Fruit fly (Drosophila melanogaster) whole organism, prepupa: ENCODE data around the gene DnaJ-1.

Experiments
- Blimp-1 ChIP-seq: fragments of 200-800 bp; sonication (Bioruptor generic); optimal IDR thresholded peaks from 3 replicates; lab custom pipeline; 2017; ENCODE audit warnings: missing biosample characterization, missing genetic modification characterization, mild to moderate bottlenecking, moderate library complexity, missing genetic modification reagents
- CG10631 ChIP-seq: fragments of 200-800 bp; sonication (Bioruptor generic); optimal IDR thresholded peaks from 2 replicates; lab custom pipeline; 2016; ENCODE audit warnings: missing biosample characterization, missing genetic modification characterization
- CG10669 ChIP-seq: fragments of 200-800 bp; sonication (Bioruptor generic); optimal IDR thresholded peaks from 3 replicates; lab custom pipeline; 2018; ENCODE audit warnings: missing biosample characterization, mild to moderate bottlenecking, missing genetic modification characterization, moderate library complexity
- CG11902 ChIP-seq: fragments of 200-800 bp; sonication (Bioruptor generic); optimal IDR thresholded peaks from 3 replicates; lab custom pipeline; 2016; ENCODE audit warnings: missing biosample characterization, missing genetic modification characterization
- CG15336 ChIP-seq: fragments of 200-800 bp; sonication (Bioruptor generic); IDR thresholded peaks from 2 replicates; pipeline ENCODE4 v1.3.6; 2022; ENCODE audit warnings: missing biosample characterization, missing genetic modification characterization
- CG31627 ChIP-seq: fragments of 200-800 bp; sonication (Bioruptor generic); optimal IDR thresholded peaks from 3 replicates; lab custom pipeline; 2016; ENCODE audit warnings: missing biosample characterization, missing genetic modification characterization
- CG32006 ChIP-seq: fragments of 200-800 bp; sonication (Bioruptor generic); optimal IDR thresholded peaks from 3 replicates; lab custom pipeline; 2017; ENCODE audit warnings: missing biosample characterization, mild to moderate bottlenecking, missing genetic modification characterization
- CG3919 ChIP-seq: fragments of 200-800 bp; sonication (Bioruptor generic); optimal IDR thresholded peaks from 3 replicates; lab custom pipeline; 2016; ENCODE audit warnings: missing biosample characterization, missing genetic modification characterization
- CG4318 ChIP-seq: fragments of 200-800 bp; sonication (Bioruptor generic); optimal IDR thresholded peaks from 3 replicates; lab custom pipeline; 2017; ENCODE audit warnings: missing biosample characterization, mild to moderate bottlenecking, missing genetic modification characterization
- CG6792 ChIP-seq: fragments of 200-800 bp; sonication (Bioruptor generic); optimal IDR thresholded peaks from 3 replicates; lab custom pipeline; 2016; ENCODE audit warnings: missing biosample characterization, missing genetic modification characterization
- CG6808 ChIP-seq: fragments of 200-800 bp; sonication (Bioruptor generic); optimal IDR thresholded peaks from 3 replicates; lab custom pipeline; 2017; ENCODE audit warnings: missing biosample characterization, missing genetic modification characterization, mild to moderate bottlenecking, moderate library complexity, missing genetic modification reagents
- CG7368 ChIP-seq: fragments of 200-800 bp; sonication (Bioruptor generic); optimal IDR thresholded peaks from 3 replicates; lab custom pipeline; 2016; ENCODE audit warnings: missing biosample characterization, missing genetic modification characterization
- CG8119 ChIP-seq: fragments of 200-800 bp; sonication (Bioruptor generic); IDR thresholded peaks from 3 replicates; pipeline ENCODE4 v1.3.6; 2022; ENCODE audit warnings: missing biosample characterization, missing genetic modification characterization
- CG8632 ChIP-seq: fragments of 200-800 bp; sonication (Bioruptor generic); optimal IDR thresholded peaks from 3 replicates; lab custom pipeline; 2016; ENCODE audit warnings: missing biosample characterization, missing genetic modification characterization
- CG9139 ChIP-seq: fragments of 200-800 bp; sonication (Bioruptor generic); optimal IDR thresholded peaks from 3 replicates; lab custom pipeline; 2017; ENCODE audit warnings: missing biosample characterization, mild to moderate bottlenecking, missing genetic modification characterization
- Eip75B ChIP-seq: fragments of 200-800 bp; sonication (Bioruptor generic); optimal IDR thresholded peaks from 3 replicates; lab custom pipeline; 2016; ENCODE audit warnings: missing biosample characterization, missing genetic modification characterization
- Eip78C ChIP-seq: fragments of 200-800 bp; sonication (Bioruptor generic); peaks from one replicate; lab custom pipeline; 2016; ENCODE audit warnings: missing biosample characterization, missing genetic modification characterization
- Eip93F ChIP-seq: fragments of 200-800 bp; sonication (Bioruptor generic); optimal IDR thresholded peaks from 2 replicates; lab custom pipeline; 2016; ENCODE audit warnings: missing biosample characterization, mild to moderate bottlenecking, missing genetic modification characterization
- Ets21C ChIP-seq: fragments of 200-800 bp; sonication (Bioruptor generic); optimal IDR thresholded peaks from 3 replicates; lab custom pipeline; 2016; ENCODE audit warnings: missing biosample characterization, missing genetic modification characterization
- Ets96B ChIP-seq: fragments of 200-800 bp; optimal IDR thresholded peaks from 2 replicates; lab custom pipeline; 2019; ENCODE audit warnings: missing biosample characterization, mild to moderate bottlenecking, missing genetic modification characterization, moderate library complexity
- Hr38 ChIP-seq: sonication (Bioruptor generic); optimal IDR thresholded peaks from 2 replicates; lab custom pipeline; 2016; ENCODE audit warnings: missing biosample characterization, missing genetic modification characterization
- Hr39 ChIP-seq: fragments of 200-800 bp; sonication (Bioruptor generic); optimal IDR thresholded peaks from 2 replicates; lab custom pipeline; 2016; ENCODE audit warnings: missing biosample characterization, missing genetic modification characterization
- Met ChIP-seq: fragments of 200-800 bp; sonication (Bioruptor generic); optimal IDR thresholded peaks from 3 replicates; lab custom pipeline; 2016; ENCODE audit warnings: missing biosample characterization, missing genetic modification characterization
- Smox ChIP-seq: fragments of 200-800 bp; sonication (Bioruptor generic); optimal IDR thresholded peaks from 3 replicates; lab custom pipeline; 2016; ENCODE audit warnings: missing biosample characterization, missing genetic modification characterization
- Sox102F ChIP-seq: fragments of 200-800 bp; sonication (Bioruptor generic); optimal IDR thresholded peaks from 2 replicates; lab custom pipeline; 2016; ENCODE audit warnings: missing biosample characterization, mild to moderate bottlenecking, missing genetic modification characterization
- Sox14 ChIP-seq: fragments of 200-800 bp; sonication (Bioruptor generic); optimal IDR thresholded peaks from 3 replicates; lab custom pipeline; 2016; ENCODE audit warnings: missing biosample characterization, missing genetic modification characterization
- Sox15 ChIP-seq: fragments of 200-800 bp; sonication (Bioruptor generic); optimal IDR thresholded peaks from 3 replicates; lab custom pipeline; 2016; ENCODE audit warnings: missing biosample characterization, missing genetic modification characterization
- achi ChIP-seq: fragments of 200-800 bp; sonication (Bioruptor generic); optimal IDR thresholded peaks from 3 replicates; lab custom pipeline; 2016; ENCODE audit warnings: missing biosample characterization, missing genetic modification characterization
- cyc ChIP-seq: fragments of 200-800 bp; sonication (Bioruptor generic); optimal IDR thresholded peaks from 3 replicates; lab custom pipeline; 2016; ENCODE audit warnings: missing biosample characterization, missing genetic modification characterization
- dac ChIP-seq: fragments of 200-800 bp; sonication (Bioruptor generic); optimal IDR thresholded peaks from 2 replicates; lab custom pipeline; 2017; ENCODE audit warnings: missing biosample characterization, mild to moderate bottlenecking, missing genetic modification characterization
- eg ChIP-seq: fragments of 200-800 bp; sonication (Bioruptor generic); IDR thresholded peaks from 3 replicates; pipeline ENCODE4 v1.3.6; 2022; ENCODE audit warnings: missing biosample characterization, missing genetic modification characterization
- esn ChIP-seq: fragments of 200-800 bp; sonication (Bioruptor generic); optimal IDR thresholded peaks from 2 replicates; lab custom pipeline; 2016; ENCODE audit warnings: missing biosample characterization, mild to moderate bottlenecking, missing genetic modification characterization, moderate library complexity
- fd59A ChIP-seq: fragments of 200-800 bp; sonication (Bioruptor generic); optimal IDR thresholded peaks from 2 replicates; lab custom pipeline; 2017; ENCODE audit warnings: missing biosample characterization, mild to moderate bottlenecking, missing genetic modification characterization, missing genetic modification reagents
- lz ChIP-seq: fragments of 200-800 bp; sonication (Bioruptor generic); optimal IDR thresholded peaks from 3 replicates; lab custom pipeline; 2016; ENCODE audit warnings: missing biosample characterization, missing genetic modification characterization
- net ChIP-seq: fragments of 200-800 bp; sonication (Bioruptor generic); optimal IDR thresholded peaks from 3 replicates; lab custom pipeline; 2016; ENCODE audit warnings: missing biosample characterization, missing genetic modification characterization
- salr ChIP-seq, 2 experiments: fragments of 200-800 bp; sonication (Bioruptor generic); optimal IDR thresholded peaks; 3 replicates each; lab custom pipeline; 2016 to 2018; ENCODE audit warnings: missing biosample characterization in 2 of 2, missing genetic modification characterization in 2 of 2, mild to moderate bottlenecking in 1 of 2
- spab ChIP-seq: fragments of 200-800 bp; sonication (Bioruptor generic); optimal IDR thresholded peaks from 2 replicates; lab custom pipeline; 2017; ENCODE audit warnings: missing biosample characterization, mild to moderate bottlenecking, missing genetic modification characterization, missing genetic modification reagents
- ss ChIP-seq, 2 experiments: fragments of 200-800 bp; sonication (Bioruptor generic); optimal IDR thresholded peaks; 2 replicates in 1 of 2; 3 replicates in 1 of 2; lab custom pipeline; 2017 to 2018; ENCODE audit warnings: mild to moderate bottlenecking in 2 of 2, missing biosample characterization in 2 of 2, missing genetic modification characterization in 2 of 2, moderate library complexity in 1 of 2
- svp ChIP-seq: fragments of 200-800 bp; sonication (Bioruptor generic); peaks from one replicate; lab custom pipeline; 2016; ENCODE audit warnings: missing biosample characterization, missing genetic modification characterization
- topi ChIP-seq: fragments of 200-800 bp; sonication (Bioruptor generic); optimal IDR thresholded peaks from 3 replicates; lab custom pipeline; 2016; ENCODE audit warnings: missing biosample characterization, missing genetic modification characterization
- vri ChIP-seq: fragments of 200-800 bp; sonication (Bioruptor generic); optimal IDR thresholded peaks from 3 replicates; lab custom pipeline; 2016; ENCODE audit warnings: missing biosample characterization, mild to moderate bottlenecking, missing genetic modification characterization

Gene DnaJ-1

DNA sequence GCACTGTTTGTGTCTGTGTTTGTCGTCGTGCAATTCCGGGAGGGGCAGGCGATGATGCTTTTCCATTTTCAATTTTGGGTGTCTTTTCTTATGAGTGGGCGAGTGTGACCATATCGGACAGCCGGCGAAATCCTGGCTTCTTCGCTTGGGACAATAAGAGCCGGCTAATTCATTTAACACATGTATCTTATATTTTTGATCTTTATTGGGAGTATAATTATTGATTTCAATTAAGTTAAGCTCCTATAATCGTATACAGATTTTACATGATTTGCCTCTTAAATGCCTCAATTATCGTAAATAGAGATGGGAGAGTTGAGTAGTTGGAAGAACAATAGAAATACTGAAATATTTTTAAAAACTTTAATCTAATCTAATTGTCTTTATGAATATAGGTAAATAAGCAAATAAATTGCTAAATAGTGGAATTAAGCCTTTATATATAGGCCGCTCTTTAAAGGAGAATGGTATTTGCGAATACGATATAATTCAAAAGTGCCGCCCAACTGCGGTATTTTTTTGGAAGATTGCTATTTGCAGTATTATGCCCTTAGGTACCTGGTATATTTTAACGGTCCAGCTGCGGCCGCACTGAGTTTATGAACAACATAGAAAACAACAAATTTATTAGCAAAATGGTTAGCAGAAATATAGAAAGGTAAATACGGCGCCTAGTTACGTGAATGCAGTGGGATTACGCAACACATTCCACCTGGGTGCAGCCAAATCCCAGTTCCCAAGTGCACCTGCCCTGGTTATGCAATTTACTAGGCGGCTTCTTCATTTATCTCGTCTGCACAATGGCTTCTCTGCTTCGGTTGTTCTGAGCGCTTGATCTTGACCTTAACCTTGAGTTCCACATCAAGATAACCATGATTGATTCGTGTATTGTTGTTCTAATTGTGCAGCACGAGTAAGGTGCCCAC lies 27.8 kb upstream of the DnaJ-1 start, which contains the start of the genes Myt1, PGRP-LD and Pmi:
Gene Myt1, minus strand, starts transcription at position 116 of the 926 bp plus-strand sequence.
Gene PGRP-LD, plus strand, starts transcription at position 576 of the 926 bp plus-strand sequence.
Gene Pmi, plus strand, starts transcription at position 576 of the 926 bp plus-strand sequence.
- no peak for TF ChIP-seq CG9139 (GFP tag; lab: Kevin White, UChicago)
- TF ChIP-seq CG8632 (GFP tag; lab: Kevin White, UChicago), result no peak
- TF ChIP-seq CG11902, result no peak
- no peak for TF ChIP-seq CG3919 (GFP tag; lab: Kevin White, UChicago)
- peak; percentile 53 for TF ChIP-seq vri (GFP tag; lab: Kevin White, UChicago)
- no peak for TF ChIP-seq CG15336 (GFP tag; lab: Robert Waterston, UW)
- peak; percentile 25 for TF ChIP-seq esn (GFP tag; lab: Kevin White, UChicago)
- no peak for TF ChIP-seq CG6792 (GFP tag; lab: Kevin White, UChicago)
- no peak for TF ChIP-seq Hr39
- no peak for TF ChIP-seq CG6808 (GFP tag; lab: Kevin White, UChicago)
- no peak for TF ChIP-seq achi (GFP tag; lab: Kevin White, UChicago)
- peak; percentile 86 for TF ChIP-seq svp (GFP tag; lab: Kevin White, UChicago)
- peak; percentile 75 for TF ChIP-seq Sox14 (GFP tag; lab: Kevin White, UChicago)
- TF ChIP-seq CG31627, result no peak

- no peak for TF ChIP-seq topi (GFP tag; lab: Kevin White, UChicago)
- TF ChIP-seq Sox15, result no peak
- no peak for TF ChIP-seq Met (GFP tag; lab: Kevin White, UChicago)
- no peak for TF ChIP-seq CG31627
- no peak for TF ChIP-seq CG10669 (GFP tag; lab: Kevin White, UChicago)
- no peak for TF ChIP-seq CG10631
- TF ChIP-seq Ets21C (GFP tag; lab: Kevin White, UChicago), result no peak
- TF ChIP-seq ss (GFP tag; optimal IDR thresholded peaks at IDR 0.05; lab: Kevin White, UChicago), result no peak
- TF ChIP-seq net, result no peak
- TF ChIP-seq Sox102F, result no peak
- no peak for TF ChIP-seq CG4318 (GFP tag; lab: Kevin White, UChicago)
Observed at dm6 chr3L:5777114-5777513, 25.1 kb upstream of the DnaJ-1 start, which contains the start of gene vito. Gene vito (minus strand): TSS chr3L:5777333.

DNA sequence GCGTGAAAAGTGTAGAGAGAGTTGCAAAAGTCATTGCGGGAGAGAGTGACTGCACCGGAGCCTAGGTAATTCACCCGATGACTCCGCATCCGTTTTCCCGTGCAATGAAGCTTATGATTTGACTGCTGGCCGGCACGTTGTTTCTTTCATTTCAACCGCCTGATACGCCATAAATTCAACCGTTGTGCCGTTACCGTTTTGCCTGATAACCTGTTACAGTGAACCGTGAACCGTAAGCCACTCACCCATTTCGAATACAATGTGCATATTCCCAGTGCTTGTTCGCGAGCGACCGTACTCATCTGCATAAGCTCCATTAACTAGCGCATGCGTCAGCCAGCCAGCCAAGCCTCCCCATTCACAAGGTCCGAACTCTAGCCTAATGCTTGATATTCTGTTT lies 22.8 kb upstream of the DnaJ-1 start:
- TF ChIP-seq CG32006 (GFP tag; lab: Kevin White, UChicago) (no peak), svp (GFP tag; lab: Kevin White, UChicago) (peak; percentile 98), Eip75B (GFP tag; lab: Kevin White, UChicago) (no peak), salr (GFP tag; optimal IDR thresholded peaks at IDR 0.05; lab: Kevin White, UChicago) (no peak), Eip93F (GFP tag; lab: Kevin White, UChicago) (no peak), Met (GFP tag; lab: Kevin White, UChicago) (no peak)

- TF ChIP-seq Sox102F (no peak), CG10669 (GFP tag; lab: Kevin White, UChicago) (no peak), CG10631 (peak; percentile 86), dac (GFP tag; lab: Kevin White, UChicago) (no peak), eg (peak; percentile 73), lz (GFP tag; lab: Kevin White, UChicago) (peak; percentile 89), CG4318 (GFP tag; lab: Kevin White, UChicago) (no peak), cyc (GFP tag; lab: Kevin White, UChicago) (peak; percentile 86), achi (GFP tag; lab: Kevin White, UChicago) (peak; percentile 88), Eip93F (GFP tag; lab: Kevin White, UChicago) (peak; percentile 55), svp (GFP tag; lab: Kevin White, UChicago) (peak; percentile 93), CG3919 (GFP tag; lab: Kevin White, UChicago) (peak; percentile 86), CG6808 (GFP tag; lab: Kevin White, UChicago) (no peak), CG6792 (GFP tag; lab: Kevin White, UChicago) (peak; percentile 85), Ets96B (tag; lab: Kevin White, UChicago) (peak; percentile 82), fd59A (peak; percentile 81), CG8119 (peak; percentile 82), salr (GFP tag; optimal IDR thresholded peaks at IDR 0.05; lab: Kevin White, UChicago) (peak in 1 of 2 experiments; percentile 74), Hr38 (no peak), spab (GFP tag; lab: Kevin White, UChicago) (no peak), CG7368 (no peak), Eip78C (peak; percentile 98), Smox (GFP tag; lab: Kevin White, UChicago) (no peak), CG9139 (GFP tag; lab: Kevin White, UChicago) (no peak), Blimp-1 (no peak), CG11902 (peak; percentile 68)
Observed at dm6 chr3L:5770817-5771425, 18.9 kb upstream of the DnaJ-1 start.
